Fruit fly (Drosophila melanogaster) whole organism, embryonic: Measurements from ENCODE around the gene CG13137.
A peak's percentile ranks its signal among the peaks of the same experiment; 100 is the strongest.

Experiments used
- B-H2 ChIP-seq: fragments of 200-800 bp; sonication (Bioruptor generic); optimal IDR thresholded peaks from 2 replicates; lab custom pipeline; 2018; ENCODE audit warnings: missing biosample characterization, mild to moderate bottlenecking, missing genetic modification characterization
- CG12391 ChIP-seq: fragments of 200-800 bp; sonication (Bioruptor generic); optimal IDR thresholded peaks from 3 replicates; lab custom pipeline; 2018; ENCODE audit warnings: missing biosample characterization, mild to moderate bottlenecking, missing genetic modification characterization, moderate library complexity
- CG14965 ChIP-seq: fragments of 200-800 bp; sonication (Bioruptor generic); optimal IDR thresholded peaks from 2 replicates; lab custom pipeline; 2016; ENCODE audit warnings: missing biosample characterization, missing genetic modification characterization, borderline replicate concordance
- CG1647 ChIP-seq: fragments of 200-800 bp; sonication (Bioruptor generic); optimal IDR thresholded peaks from 3 replicates; lab custom pipeline; 2016; ENCODE audit warnings: missing biosample characterization, missing genetic modification characterization
- CG18476 ChIP-seq: fragments of 200-800 bp; sonication (Bioruptor generic); optimal IDR thresholded peaks from 2 replicates; lab custom pipeline; 2016; ENCODE audit warnings: missing biosample characterization, mild to moderate bottlenecking, missing genetic modification characterization
- CG18764 ChIP-seq: fragments of 200-800 bp; sonication (Bioruptor generic); optimal IDR thresholded peaks from 3 replicates; lab custom pipeline; 2016; ENCODE audit warnings: missing biosample characterization, missing genetic modification characterization
- CG2712 ChIP-seq: fragments of 200-800 bp; optimal IDR thresholded peaks from 3 replicates; lab custom pipeline; 2019; ENCODE audit warnings: missing biosample characterization, mild to moderate bottlenecking, missing genetic modification characterization, moderate library complexity
- CG4820 ChIP-seq: fragments of 200-800 bp; sonication (Bioruptor generic); optimal IDR thresholded peaks from 3 replicates; lab custom pipeline; 2016; ENCODE audit warnings: missing biosample characterization, missing genetic modification characterization
- CG7271 ChIP-seq: fragments of 200-800 bp; sonication (Bioruptor generic); optimal IDR thresholded peaks from 2 replicates; lab custom pipeline; 2018; ENCODE audit warnings: missing biosample characterization, mild to moderate bottlenecking, missing genetic modification characterization, moderate library complexity
- CG7928 ChIP-seq: fragments of 200-800 bp; sonication (Bioruptor generic); optimal IDR thresholded peaks from 2 replicates; lab custom pipeline; 2017; ENCODE audit warnings: missing biosample characterization, mild to moderate bottlenecking, missing genetic modification characterization
- CG8359 ChIP-seq: fragments of 200-800 bp; sonication (Bioruptor generic); optimal IDR thresholded peaks from 2 replicates; lab custom pipeline; 2017; ENCODE audit warnings: missing biosample characterization, mild to moderate bottlenecking, missing genetic modification characterization, borderline replicate concordance
- CG8388 ChIP-seq: fragments of 200-800 bp; sonication (Bioruptor generic); optimal IDR thresholded peaks from 2 replicates; lab custom pipeline; 2019; ENCODE audit warnings: missing biosample characterization, mild to moderate bottlenecking, missing genetic modification characterization, moderate library complexity
- CG9797 ChIP-seq: fragments of 200-800 bp; sonication (Bioruptor generic); optimal IDR thresholded peaks from 3 replicates; lab custom pipeline; 2018; ENCODE audit warnings: missing biosample characterization, mild to moderate bottlenecking, missing genetic modification characterization
- CTCF ChIP-seq: fragments of 200-800 bp; sonication (Bioruptor generic); optimal IDR thresholded peaks from 2 replicates; lab custom pipeline; 2017; ENCODE audit warnings: missing biosample characterization, mild to moderate bottlenecking, missing genetic modification characterization, moderate library complexity
- Chrac-16 ChIP-seq: fragments of 200-800 bp; sonication (Bioruptor generic); optimal IDR thresholded peaks from 3 replicates; lab custom pipeline; 2016; ENCODE audit warnings: missing biosample characterization, missing genetic modification characterization
- CoRest ChIP-seq: fragments of 200-800 bp; sonication (Bioruptor generic); optimal IDR thresholded peaks from 3 replicates; lab custom pipeline; 2018; ENCODE audit warnings: missing biosample characterization, mild to moderate bottlenecking, missing genetic modification characterization, moderate library complexity
- D ChIP-seq, 2 experiments: fragments of 200-800 bp in 1 of 2; fragments of >200 bp in 1 of 2; sonication (Bioruptor generic) in 1 of 2; optimal IDR thresholded peaks; 2 replicates in 1 of 2; 3 replicates in 1 of 2; lab custom pipeline; 2017; ENCODE audit warnings: mild to moderate bottlenecking in 1 of 2, missing biosample characterization in 1 of 2, missing genetic modification characterization in 1 of 2, missing genetic modification reagents in 1 of 2
- D19A ChIP-seq: fragments of 200-800 bp; optimal IDR thresholded peaks from 3 replicates; lab custom pipeline; 2019; ENCODE audit warnings: missing biosample characterization, mild to moderate bottlenecking, missing genetic modification characterization, moderate library complexity
- Eip74EF ChIP-seq, 2 experiments: fragments of 200-800 bp in 1 of 2; fragments of >200 bp in 1 of 2; sonication (Bioruptor generic) in 1 of 2; optimal IDR thresholded peaks; 2 replicates each; lab custom pipeline; 2017 to 2019; ENCODE audit warnings: missing biosample characterization in 2 of 2, missing genetic modification characterization in 2 of 2, mild to moderate bottlenecking in 1 of 2, moderate library complexity in 1 of 2
- Ets65A ChIP-seq: fragments of 200-800 bp; sonication (Bioruptor generic); peaks from one replicate; lab custom pipeline; 2016; ENCODE audit warnings: missing biosample characterization, missing genetic modification characterization
- H2.0 ChIP-seq: fragments of 200-800 bp; sonication (Bioruptor generic); IDR thresholded peaks from 2 replicates; pipeline ENCODE4 v1.3.6; 2022; ENCODE audit warnings: missing biosample characterization, missing genetic modification characterization
- Hr51 ChIP-seq, 2 experiments: fragments of 200-800 bp; sonication (Bioruptor generic); optimal IDR thresholded peaks; 2 replicates in 1 of 2; 3 replicates in 1 of 2; lab custom pipeline; 2016 to 2018; ENCODE audit warnings: missing biosample characterization in 2 of 2, missing genetic modification characterization in 2 of 2, mild to moderate bottlenecking in 1 of 2, moderate library complexity in 1 of 2
- Jarid2 ChIP-seq: fragments of 200-800 bp; sonication (Bioruptor generic); optimal IDR thresholded peaks from 3 replicates; lab custom pipeline; 2017; ENCODE audit warnings: mild to moderate bottlenecking, missing biosample characterization, missing genetic modification reagents, missing genetic modification characterization
- Kr ChIP-seq: fragments of 200-800 bp; sonication (Bioruptor generic); optimal IDR thresholded peaks from 2 replicates; lab custom pipeline; 2017; ENCODE audit warnings: missing biosample characterization, mild to moderate bottlenecking, missing genetic modification characterization
- NFAT ChIP-seq: fragments of 200-800 bp; sonication (Bioruptor generic); IDR thresholded peaks from 2 replicates; pipeline ENCODE4 v1.3.6; 2022; ENCODE audit warnings: missing biosample characterization, missing genetic modification characterization
- NK7.1 ChIP-seq: fragments of 200-800 bp; sonication (Bioruptor generic); optimal IDR thresholded peaks from 3 replicates; lab custom pipeline; 2016; ENCODE audit warnings: missing biosample characterization, missing genetic modification characterization
- Neu2 ChIP-seq: fragments of 200-800 bp; sonication (Bioruptor generic); optimal IDR thresholded peaks from 3 replicates; lab custom pipeline; 2016; ENCODE audit warnings: missing biosample characterization, missing genetic modification characterization, borderline replicate concordance
- PHDP ChIP-seq: fragments of 200-800 bp; sonication (Bioruptor generic); optimal IDR thresholded peaks from 3 replicates; lab custom pipeline; 2018; ENCODE audit warnings: missing biosample characterization, mild to moderate bottlenecking, missing genetic modification characterization, moderate library complexity
- Sox100B ChIP-seq: fragments of 200-800 bp; sonication (Bioruptor generic); optimal IDR thresholded peaks from 3 replicates; lab custom pipeline; 2018; ENCODE audit warnings: missing biosample characterization, mild to moderate bottlenecking, missing genetic modification characterization
- Spps ChIP-seq: fragments of 200-800 bp; sonication (Bioruptor generic); optimal IDR thresholded peaks from 2 replicates; lab custom pipeline; 2018; ENCODE audit warnings: missing biosample characterization, mild to moderate bottlenecking, missing genetic modification characterization
- Taf1 ChIP-seq: fragments of 200-800 bp; sonication (Bioruptor generic); IDR thresholded peaks from 2 replicates; pipeline ENCODE4 v1.3.6; 2022; ENCODE audit warnings: missing biosample characterization, missing genetic modification characterization
- cad ChIP-seq: fragments of >200 bp; optimal IDR thresholded peaks from 2 replicates; lab custom pipeline; 2017; ENCODE audit warnings: missing biosample characterization, missing genetic modification characterization
- cg ChIP-seq: fragments of 200-800 bp; sonication (Bioruptor generic); optimal IDR thresholded peaks from 3 replicates; lab custom pipeline; 2019; ENCODE audit warnings: missing biosample characterization, mild to moderate bottlenecking, missing genetic modification characterization, moderate library complexity
- ci ChIP-seq: fragments of 200-800 bp; sonication (Bioruptor generic); IDR thresholded peaks from 3 replicates; pipeline ENCODE4 v1.3.6; 2022; ENCODE audit warnings: missing biosample characterization, missing genetic modification characterization
- en ChIP-seq: fragments of 200-800 bp; sonication (Bioruptor generic); optimal IDR thresholded peaks from 2 replicates; lab custom pipeline; 2016; ENCODE audit warnings: missing biosample characterization, missing genetic modification characterization
- ewg ChIP-seq: fragments of 200-800 bp; sonication (Bioruptor generic); optimal IDR thresholded peaks from 3 replicates; lab custom pipeline; 2017; ENCODE audit warnings: mild to moderate bottlenecking, missing biosample characterization, missing genetic modification reagents, missing genetic modification characterization
- gcm ChIP-seq: fragments of 200-800 bp; sonication (Bioruptor generic); optimal IDR thresholded peaks from 2 replicates; lab custom pipeline; 2019; ENCODE audit warnings: missing biosample characterization, mild to moderate bottlenecking, missing genetic modification characterization, moderate library complexity
- grn ChIP-seq: fragments of 200-800 bp; sonication (Bioruptor generic); optimal IDR thresholded peaks from 3 replicates; lab custom pipeline; 2017; ENCODE audit warnings: missing biosample characterization, missing genetic modification characterization
- jumu ChIP-seq: fragments of 200-800 bp; sonication (Bioruptor generic); optimal IDR thresholded peaks from 3 replicates; lab custom pipeline; 2016; ENCODE audit warnings: missing biosample characterization, missing genetic modification characterization
- lbe ChIP-seq: fragments of 200-800 bp; sonication (Bioruptor generic); optimal IDR thresholded peaks from 2 replicates; lab custom pipeline; 2016; ENCODE audit warnings: missing biosample characterization, mild to moderate bottlenecking, missing genetic modification characterization
- onecut ChIP-seq: fragments of 200-800 bp; sonication (Bioruptor generic); IDR thresholded peaks from 2 replicates; pipeline ENCODE4 v1.3.6; 2022; ENCODE audit warnings: missing biosample characterization, missing genetic modification characterization
- sens ChIP-seq: fragments of 200-800 bp; sonication (Bioruptor generic); peaks from one replicate; lab custom pipeline; 2016; ENCODE audit warnings: missing biosample characterization, missing genetic modification characterization
- seq ChIP-seq: fragments of 200-800 bp; sonication (Bioruptor generic); IDR thresholded peaks from 2 replicates; pipeline ENCODE4 v1.3.6; 2022; ENCODE audit warnings: missing biosample characterization, missing genetic modification characterization
- slou ChIP-seq: fragments of 200-800 bp; sonication (Bioruptor generic); optimal IDR thresholded peaks from 3 replicates; lab custom pipeline; 2016; ENCODE audit warnings: missing biosample characterization, missing genetic modification characterization
- slp2 ChIP-seq: fragments of 200-800 bp; sonication (Bioruptor generic); optimal IDR thresholded peaks from 2 replicates; lab custom pipeline; 2016; ENCODE audit warnings: missing biosample characterization, missing genetic modification characterization
- sqz ChIP-seq: fragments of 200-800 bp; sonication (Bioruptor generic); optimal IDR thresholded peaks from 3 replicates; lab custom pipeline; 2018; ENCODE audit warnings: missing biosample characterization, mild to moderate bottlenecking, missing genetic modification characterization
- tll ChIP-seq, 2 experiments: fragments of 200-800 bp in 1 of 2; fragments of >200 bp in 1 of 2; sonication (Bioruptor generic) in 1 of 2; optimal IDR thresholded peaks; 2 replicates each; lab custom pipeline; 2017 to 2019; ENCODE audit warnings: missing biosample characterization in 2 of 2, missing genetic modification characterization in 2 of 2, mild to moderate bottlenecking in 1 of 2, moderate library complexity in 1 of 2
- ttk ChIP-seq: fragments of 200-800 bp; sonication (Bioruptor generic); IDR thresholded peaks from 2 replicates; pipeline ENCODE4 v2.1.2; 2022; ENCODE audit warnings: missing biosample characterization, missing genetic modification characterization
- twi ChIP-seq: fragments of 200-800 bp; optimal IDR thresholded peaks from 2 replicates; lab custom pipeline; 2019; ENCODE audit warnings: missing biosample characterization, mild to moderate bottlenecking, missing genetic modification characterization, moderate library complexity
- usp ChIP-seq: fragments of >200 bp; optimal IDR thresholded peaks from 2 replicates; lab custom pipeline; 2017; ENCODE audit warnings: missing biosample characterization, missing genetic modification characterization

Gene CG13137

dm6 chr2L:10143334-10143733 is 29.2 kb upstream of the CG13137 start (continued):
- no peak for TF ChIP-seq PHDP (tag; lab: Kevin White, UChicago)
- no peak for TF ChIP-seq lbe (GFP tag; lab: Kevin White, UChicago)
- TF ChIP-seq cg: no peak
- no peak for TF ChIP-seq CG1647 (GFP tag; lab: Kevin White, UChicago)
- TF ChIP-seq en: peak; percentile 15
- TF ChIP-seq CG14965: no peak
- TF ChIP-seq tll (GFP tag; optimal IDR thresholded peaks at IDR 0.05; lab: Kevin White, UChicago): no peak
- no peak for TF ChIP-seq CG12391
- no peak for TF ChIP-seq seq (GFP tag; lab: Robert Waterston, UW)
- no peak for TF ChIP-seq ttk (GFP tag; lab: Robert Waterston, UW)
- TF ChIP-seq Kr (GFP tag; lab: Kevin White, UChicago): no peak
- TF ChIP-seq CG8388 (GFP tag; lab: Kevin White, UChicago): no peak
- TF ChIP-seq CG18476: no peak
- peak; percentile 38 for TF ChIP-seq CG8359 (GFP tag; lab: Kevin White, UChicago)
- TF ChIP-seq D19A: no peak
- TF ChIP-seq slp2 (GFP tag; lab: Kevin White, UChicago): no peak
- TF ChIP-seq CG18764 (GFP tag; lab: Kevin White, UChicago): no peak
- TF ChIP-seq B-H2: no peak
- peak; percentile 52 for TF ChIP-seq CG2712
- no peak for TF ChIP-seq Taf1 (GFP tag; lab: Robert Waterston, UW)
- no peak for TF ChIP-seq Spps (tag; lab: Kevin White, UChicago)
- TF ChIP-seq jumu: no peak
- no peak for TF ChIP-seq CoRest (tag; lab: Kevin White, UChicago)
- no peak for TF ChIP-seq CG4820 (GFP tag; lab: Kevin White, UChicago)
- TF ChIP-seq onecut (GFP tag; lab: Robert Waterston, UW): no peak
- no peak for TF ChIP-seq cad (GFP tag; lab: Kevin White, UChicago)
- peak; percentile 18 for TF ChIP-seq CTCF (GFP tag; lab: Kevin White, UChicago)
- TF ChIP-seq H2.0: no peak
- no peak for TF ChIP-seq CG9797 (GFP tag; lab: Kevin White, UChicago)
- no peak for TF ChIP-seq Neu2 (GFP tag; lab: Kevin White, UChicago)
- TF ChIP-seq NK7.1 (GFP tag; lab: Kevin White, UChicago): no peak
- no peak for TF ChIP-seq sens (GFP tag; lab: Kevin White, UChicago)
- TF ChIP-seq CG7928 (GFP tag; lab: Kevin White, UChicago): no peak
- TF ChIP-seq NFAT (GFP tag; lab: Robert Waterston, UW): no peak; the same call in 1 of the 2 replicates
- no peak for TF ChIP-seq slou (GFP tag; lab: Kevin White, UChicago)
- TF ChIP-seq ci (GFP tag; lab: Robert Waterston, UW): no peak
- no peak for TF ChIP-seq twi (tag; lab: Kevin White, UChicago)
- no peak for TF ChIP-seq ewg
- TF ChIP-seq Sox100B (GFP tag; lab: Kevin White, UChicago): peak; percentile 73
- TF ChIP-seq gcm: no peak
- TF ChIP-seq Jarid2 (GFP tag; lab: Kevin White, UChicago): peak; percentile 8
- peak in 1 of 2 experiments; percentile 65 for TF ChIP-seq Eip74EF (GFP tag; optimal IDR thresholded peaks at IDR 0.05; lab: Kevin White, UChicago)
- peak; percentile 44 for TF ChIP-seq CG7271
- TF ChIP-seq usp (GFP tag; lab: Kevin White, UChicago): no peak
- TF ChIP-seq Ets65A (GFP tag; lab: Kevin White, UChicago): no peak
- no peak for TF ChIP-seq grn (GFP tag; lab: Kevin White, UChicago)
- TF ChIP-seq Chrac-16 (GFP tag; lab: Kevin White, UChicago): no peak
- peak; percentile 34 for TF ChIP-seq sqz (GFP tag; lab: Kevin White, UChicago)
- TF ChIP-seq Hr51 (GFP tag; optimal IDR thresholded peaks at IDR 0.05; lab: Kevin White, UChicago): peak in 1 of 2 experiments; percentile 57
- TF ChIP-seq D (optimal IDR thresholded peaks at IDR 0.05; lab: Kevin White, UChicago): no peak
- peak; percentile 46 for TF ChIP-seq D (GFP tag; optimal IDR thresholded peaks at IDR 0.05; lab: Kevin White, UChicago)
